Worm (Caenorhabditis elegans) whole organism, L4/young adult: ENCODE data around the gene C43D7.8.

Experiments
- W03F9.2 ChIP-seq: fragments of 150-350 bp; optimal IDR thresholded peaks from 2 replicates; lab custom pipeline; 2014; ENCODE audit warnings: missing biosample characterization, missing genetic modification characterization
- dao-5 ChIP-seq: sonication (generic microtip); optimal IDR thresholded peaks from 2 replicates; lab custom pipeline; 2016; ENCODE audit warnings: missing genotype, missing genetic modification characterization, moderate library complexity, missing compliant biosample characterization

- TF ChIP-seq dao-5 (tag; lab: Kevin White, UChicago) (no peak), W03F9.2 (tag; lab: Kevin White, UChicago) (no peak)
These were observed 11.1 kb upstream of the C43D7.8 start, which contains the start of gene C43D7.4 for ce11 chrV:19322387-19322786.
